Worm (Caenorhabditis elegans) whole organism, late embryonic: Measurements from ENCODE around the gene fbxb-46.

Source experiments
- T23F11.4 ChIP-seq: fragments of 200-800 bp; sonication (Bioruptor generic); optimal IDR thresholded peaks from 2 replicates; lab custom pipeline; 2018; ENCODE audit warnings: mild to moderate bottlenecking, missing genetic modification characterization, missing compliant biosample characterization
- ama-1 ChIP-seq: fragments of 150-350 bp; optimal IDR thresholded peaks from 2 replicates; lab custom pipeline; 2014
- ceh-19 ChIP-seq: fragments of 200-800 bp; sonication (Bioruptor generic); optimal IDR thresholded peaks from 2 replicates; lab custom pipeline; 2018; ENCODE audit warnings: mild to moderate bottlenecking, missing genetic modification characterization, missing compliant biosample characterization
- ceh-34 ChIP-seq: sonication (generic microtip); optimal IDR thresholded peaks from 2 replicates; lab custom pipeline; 2016; ENCODE audit warnings: mild to moderate bottlenecking, missing genetic modification characterization, missing compliant biosample characterization
- elt-2 ChIP-seq: sonication (generic microtip); optimal IDR thresholded peaks from 2 replicates; lab custom pipeline; 2016; ENCODE audit warnings: missing genetic modification reagents, missing genetic modification characterization, missing compliant biosample characterization
- eyg-1 ChIP-seq: sonication (generic microtip); optimal IDR thresholded peaks from 2 replicates; lab custom pipeline; 2016; ENCODE audit warnings: missing genotype, missing genetic modification characterization, missing compliant biosample characterization
- fkh-6 ChIP-seq: sonication (generic microtip); optimal IDR thresholded peaks from 2 replicates; lab custom pipeline; 2016; ENCODE audit warnings: missing genetic modification characterization, missing compliant biosample characterization
- hlh-30 ChIP-seq: sonication (generic microtip); optimal IDR thresholded peaks from 2 replicates; lab custom pipeline; 2017; ENCODE audit warnings: antibody characterized with exemption, missing genetic modification characterization, missing compliant biosample characterization; ENCODE audit not compliant: insufficient read depth
- hlh-6 ChIP-seq: sonication (generic microtip); optimal IDR thresholded peaks from 2 replicates; lab custom pipeline; 2016; ENCODE audit warnings: missing genotype, missing genetic modification characterization, missing compliant biosample characterization
- lim-6 ChIP-seq: sonication (generic microtip); optimal IDR thresholded peaks from 2 replicates; lab custom pipeline; 2016; ENCODE audit warnings: missing genetic modification characterization, missing compliant biosample characterization
- nhr-11 ChIP-seq: fragments of 150-350 bp; optimal IDR thresholded peaks from 2 replicates; lab custom pipeline; 2014; ENCODE audit warnings: missing biosample characterization, missing genetic modification characterization
- sdc-2 ChIP-seq: sonication (generic microtip); optimal IDR thresholded peaks from 2 replicates; lab custom pipeline; 2016; ENCODE audit warnings: missing genotype, missing genetic modification characterization, missing compliant biosample characterization

ce11 chrII:1571032-1571431, at the start of gene fbxb-46:
- no peak for TF ChIP-seq ama-1 (lab: Kevin White, UChicago)
- no peak for TF ChIP-seq elt-2 (tag; lab: Kevin White, UChicago)
- no peak for TF ChIP-seq lim-6 (tag; lab: Kevin White, UChicago)
- no peak for TF ChIP-seq T23F11.4 (GFP tag; lab: Kevin White, UChicago)
- TF ChIP-seq ceh-19: no peak
- no peak for TF ChIP-seq sdc-2 (tag; lab: Kevin White, UChicago)
- no peak for TF ChIP-seq nhr-11 (tag; lab: Kevin White, UChicago)
- TF ChIP-seq hlh-30 (tag; lab: Kevin White, UChicago): no peak
- TF ChIP-seq fkh-6 (tag; lab: Kevin White, UChicago): no peak
- TF ChIP-seq ceh-34 (tag; lab: Kevin White, UChicago): no peak
- no peak for TF ChIP-seq hlh-6 (tag; lab: Kevin White, UChicago)
- no peak for TF ChIP-seq eyg-1
